Worm (Caenorhabditis elegans) whole organism, young adult: Measurements from ENCODE around the gene dpf-4.

Experiments used
- B0035.1 ChIP-seq: sonication (generic microtip); optimal IDR thresholded peaks from 2 replicates; lab custom pipeline; 2016; ENCODE audit warnings: missing genetic modification characterization, mild to moderate bottlenecking, missing compliant biosample characterization, missing genotype, missing genetic modification reagents
- C17E4.6 ChIP-seq: fragments of 200-800 bp; sonication (Bioruptor generic); IDR thresholded peaks from 2 replicates; pipeline ENCODE4 v1.3.6; 2022; ENCODE audit warnings: missing genetic modification reagents, missing genetic modification characterization, missing compliant biosample characterization
- F52B5.7 ChIP-seq: sonication (generic microtip); optimal IDR thresholded peaks from 2 replicates; lab custom pipeline; 2016; ENCODE audit warnings: mild to moderate bottlenecking, missing genetic modification characterization, missing compliant biosample characterization
- K11D2.4 ChIP-seq: fragments of 200-800 bp; sonication (Bioruptor generic); IDR thresholded peaks from 2 replicates; pipeline ENCODE4 v1.3.6; 2022; ENCODE audit warnings: missing genetic modification reagents, missing genetic modification characterization, missing compliant biosample characterization
- T07F8.4 ChIP-seq: sonication (generic microtip); optimal IDR thresholded peaks from 2 replicates; lab custom pipeline; 2016; ENCODE audit warnings: mild to moderate bottlenecking, missing genetic modification characterization, moderate library complexity, missing compliant biosample characterization
- Y56A3A.18 ChIP-seq: fragments of 200-800 bp; sonication (Bioruptor generic); IDR thresholded peaks from 2 replicates; pipeline ENCODE4 v1.3.6; 2022; ENCODE audit warnings: missing genetic modification reagents, missing genetic modification characterization, missing compliant biosample characterization
- Y95B8A.8 ChIP-seq: fragments of 200-800 bp; sonication (Bioruptor generic); IDR thresholded peaks from 2 replicates; pipeline ENCODE4 v1.3.6; 2022; ENCODE audit warnings: missing genetic modification reagents, missing genetic modification characterization, missing compliant biosample characterization
- ama-1 ChIP-seq, 3 experiments: fragments of 150-350 bp in 1 of 3; sonication (generic microtip) in 2 of 3; optimal IDR thresholded peaks; 2 replicates each; lab custom pipeline; 2014 to 2018; ENCODE audit warnings: missing biosample characterization in 2 of 3, missing genetic modification characterization in 2 of 3, missing genetic modification reagents in 2 of 3
- aptf-2 ChIP-seq: fragments of 200-800 bp; sonication (Bioruptor generic); conservative IDR thresholded peaks from 2 replicates; pipeline ENCODE4 v1.3.6; 2022; ENCODE audit warnings: missing genetic modification reagents, missing genetic modification characterization, missing compliant biosample characterization
- athp-1 ChIP-seq: sonication (generic microtip); optimal IDR thresholded peaks from 2 replicates; lab custom pipeline; 2017; ENCODE audit warnings: mild to moderate bottlenecking, missing genetic modification characterization, missing compliant biosample characterization
- attf-3 ChIP-seq: fragments of 200-800 bp; sonication (Bioruptor generic); conservative IDR thresholded peaks from 2 replicates; pipeline ENCODE4 v1.3.6; 2022; ENCODE audit warnings: missing genetic modification reagents, missing genetic modification characterization, missing compliant biosample characterization
- cebp-1 ChIP-seq, 2 experiments: fragments of 200-800 bp in 1 of 2; sonication (Bioruptor generic) in 1 of 2; sonication (generic microtip) in 1 of 2; IDR thresholded peaks in 1 of 2; optimal IDR thresholded peaks in 1 of 2; 2 replicates each; pipeline versions ENCODE4 v1.3.6 to Lab custom; 2017 to 2022; ENCODE audit warnings: missing compliant biosample characterization in 2 of 2, missing genetic modification characterization in 2 of 2, mild to moderate bottlenecking in 1 of 2, missing genetic modification reagents in 1 of 2, moderate library complexity in 1 of 2
- ceh-79 ChIP-seq: sonication (generic microtip); optimal IDR thresholded peaks from 2 replicates; lab custom pipeline; 2017; ENCODE audit warnings: mild to moderate bottlenecking, missing genetic modification characterization, missing compliant biosample characterization
- dpff-1 ChIP-seq: sonication (generic microtip); optimal IDR thresholded peaks from 2 replicates; lab custom pipeline; 2017; ENCODE audit warnings: mild to moderate bottlenecking, missing genetic modification characterization, missing compliant biosample characterization
- ekl-4 ChIP-seq: fragments of 200-800 bp; sonication (Bioruptor generic); IDR thresholded peaks from 2 replicates; pipeline ENCODE4 v1.3.6; 2022; ENCODE audit warnings: missing genetic modification reagents, missing genetic modification characterization, missing compliant biosample characterization
- him-1 ChIP-seq: sonication (generic microtip); optimal IDR thresholded peaks from 2 replicates; lab custom pipeline; 2016; ENCODE audit warnings: missing genotype, missing genetic modification reagents, missing genetic modification characterization, missing compliant biosample characterization
- hlh-12 ChIP-seq: sonication (generic microtip); optimal IDR thresholded peaks from 2 replicates; lab custom pipeline; 2016; ENCODE audit warnings: missing genetic modification characterization, missing compliant biosample characterization
- hmg-1.2 ChIP-seq: fragments of 200-800 bp; sonication (Bioruptor generic); IDR thresholded peaks from 2 replicates; pipeline ENCODE4 v1.3.6; 2022; ENCODE audit warnings: missing genetic modification reagents, missing genetic modification characterization, missing compliant biosample characterization
- hrde-1 ChIP-seq: sonication (generic microtip); optimal IDR thresholded peaks from 2 replicates; lab custom pipeline; 2016; ENCODE audit warnings: missing genetic modification characterization, mild to moderate bottlenecking, missing compliant biosample characterization, moderate library complexity, missing genotype, missing genetic modification reagents, borderline replicate concordance
- hsf-1 ChIP-seq: fragments of 200-800 bp; sonication (Bioruptor generic); IDR thresholded peaks from 2 replicates; pipeline ENCODE4 v1.3.6; 2022; ENCODE audit warnings: missing genetic modification reagents, missing genetic modification characterization, missing compliant biosample characterization
- let-607 ChIP-seq, 2 experiments: fragments of 200-800 bp in 1 of 2; sonication (Bioruptor generic) in 1 of 2; sonication (generic microtip) in 1 of 2; optimal IDR thresholded peaks; 2 replicates each; lab custom pipeline; 2016 to 2018; ENCODE audit warnings: mild to moderate bottlenecking in 2 of 2, missing compliant biosample characterization in 2 of 2, missing genetic modification characterization in 2 of 2, moderate library complexity in 2 of 2, missing genotype in 1 of 2
- lin-35 ChIP-seq, 3 experiments: fragments of 150-350 bp in 2 of 3; sonication (generic microtip) in 1 of 3; optimal IDR thresholded peaks; 2 replicates each; lab custom pipeline; 2014 to 2018; ENCODE audit warnings: missing biosample characterization in 3 of 3, missing genetic modification characterization in 3 of 3, missing genetic modification reagents in 3 of 3
- lin-40 ChIP-seq: sonication (generic microtip); optimal IDR thresholded peaks from 2 replicates; lab custom pipeline; 2016; ENCODE audit warnings: missing genetic modification characterization, mild to moderate bottlenecking, missing compliant biosample characterization, missing genotype, missing genetic modification reagents
- lin-54 ChIP-seq: fragments of 200-800 bp; sonication (Bioruptor generic); optimal IDR thresholded peaks from 2 replicates; lab custom pipeline; 2018; ENCODE audit warnings: mild to moderate bottlenecking, missing genetic modification characterization, missing compliant biosample characterization
- lsl-1 ChIP-seq: fragments of 200-800 bp; sonication (Bioruptor generic); optimal IDR thresholded peaks from 2 replicates; lab custom pipeline; 2018; ENCODE audit warnings: mild to moderate bottlenecking, missing genetic modification characterization, moderate library complexity, missing compliant biosample characterization
- madf-6 ChIP-seq: fragments of 200-800 bp; sonication (Bioruptor generic); IDR thresholded peaks from 2 replicates; pipeline ENCODE4 v1.3.6; 2022; ENCODE audit warnings: missing genetic modification reagents, missing genetic modification characterization, missing compliant biosample characterization
- mcd-1 ChIP-seq: fragments of 200-800 bp; sonication (Bioruptor generic); IDR thresholded peaks from 2 replicates; pipeline ENCODE4 v1.3.6; 2022; ENCODE audit warnings: missing genetic modification reagents, missing genetic modification characterization, missing compliant biosample characterization
- mes-4 ChIP-seq: sonication (generic microtip); optimal IDR thresholded peaks from 2 replicates; lab custom pipeline; 2016; ENCODE audit warnings: missing genotype, missing genetic modification characterization, missing compliant biosample characterization
- nhr-80 ChIP-seq: sonication (generic microtip); optimal IDR thresholded peaks from 2 replicates; lab custom pipeline; 2016; ENCODE audit warnings: missing genetic modification characterization, missing compliant biosample characterization
- pbrm-1 ChIP-seq: fragments of 200-800 bp; sonication (Bioruptor generic); IDR thresholded peaks from 2 replicates; pipeline ENCODE4 v1.3.6; 2022; ENCODE audit warnings: missing genetic modification reagents, missing genetic modification characterization, missing compliant biosample characterization
- rcor-1 ChIP-seq: fragments of 200-800 bp; sonication (Bioruptor generic); IDR thresholded peaks from 2 replicates; pipeline ENCODE4 v1.3.6; 2022; ENCODE audit warnings: missing genetic modification reagents, missing genetic modification characterization, missing compliant biosample characterization
- sdz-38 ChIP-seq: sonication (generic microtip); optimal IDR thresholded peaks from 2 replicates; lab custom pipeline; 2016; ENCODE audit warnings: missing genotype, missing genetic modification characterization, missing compliant biosample characterization
- somi-1 ChIP-seq: fragments of 200-800 bp; sonication (Bioruptor generic); optimal IDR thresholded peaks from 2 replicates; lab custom pipeline; 2018; ENCODE audit warnings: mild to moderate bottlenecking, missing genetic modification characterization, missing compliant biosample characterization
- sptf-2 ChIP-seq: fragments of 200-800 bp; sonication (Bioruptor generic); optimal IDR thresholded peaks from 2 replicates; lab custom pipeline; 2018; ENCODE audit warnings: mild to moderate bottlenecking, missing genetic modification characterization, missing compliant biosample characterization
- tbp1 ChIP-seq: fragments of 200-800 bp; sonication (Bioruptor generic); optimal IDR thresholded peaks from 2 replicates; lab custom pipeline; 2018; ENCODE audit warnings: mild to moderate bottlenecking, missing genetic modification characterization, missing compliant biosample characterization
- zfh-2 ChIP-seq: fragments of 200-800 bp; sonication (Bioruptor generic); conservative IDR thresholded peaks from 2 replicates; pipeline ENCODE4 v1.3.6; 2022; ENCODE audit warnings: missing genetic modification reagents, missing genetic modification characterization, missing compliant biosample characterization
- ztf-26 ChIP-seq: sonication (generic microtip); optimal IDR thresholded peaks from 2 replicates; lab custom pipeline; 2017; ENCODE audit warnings: missing genetic modification characterization, missing compliant biosample characterization

dpf-4 gene

ce11 chrIII:5876867-5877641 lies 17.9 kb downstream of the dpf-4 start:
- peak; percentile 2 for TF ChIP-seq ztf-26 (tag; lab: Kevin White, UChicago)
- peak; percentile 43 for TF ChIP-seq ama-1 (optimal IDR thresholded peaks at IDR 0.05; lab: Kevin White, UChicago)
- no peak for TF ChIP-seq ama-1 (GFP tag; optimal IDR thresholded peaks at IDR 0.05; lab: Kevin White, UChicago)
- TF ChIP-seq nhr-80 (tag; lab: Kevin White, UChicago), result peak; percentile 29
- TF ChIP-seq hmg-1.2, result 0 out of 2 replicates have a peak, but pooled peaks have one; percentile 7
- TF ChIP-seq hsf-1 (GFP tag; lab: Robert Waterston, UW), result 0 out of 2 replicates have a peak, but pooled peaks have one; percentile 20
- no peak for TF ChIP-seq ceh-79 (tag; lab: Kevin White, UChicago)
- peak; percentile 4 for TF ChIP-seq lin-54
- TF ChIP-seq let-607 (tag; optimal IDR thresholded peaks at IDR 0.05; lab: Kevin White, UChicago), result peak in 1 of 2 experiments; percentile 27
- TF ChIP-seq zfh-2, result no peak
- TF ChIP-seq cebp-1 (GFP tag; IDR thresholded peaks at IDR 0.05; lab: Robert Waterston, UW), result no peak
- TF ChIP-seq cebp-1 (tag; optimal IDR thresholded peaks at IDR 0.05; lab: Kevin White, UChicago), result peak; percentile 8

DNA sequence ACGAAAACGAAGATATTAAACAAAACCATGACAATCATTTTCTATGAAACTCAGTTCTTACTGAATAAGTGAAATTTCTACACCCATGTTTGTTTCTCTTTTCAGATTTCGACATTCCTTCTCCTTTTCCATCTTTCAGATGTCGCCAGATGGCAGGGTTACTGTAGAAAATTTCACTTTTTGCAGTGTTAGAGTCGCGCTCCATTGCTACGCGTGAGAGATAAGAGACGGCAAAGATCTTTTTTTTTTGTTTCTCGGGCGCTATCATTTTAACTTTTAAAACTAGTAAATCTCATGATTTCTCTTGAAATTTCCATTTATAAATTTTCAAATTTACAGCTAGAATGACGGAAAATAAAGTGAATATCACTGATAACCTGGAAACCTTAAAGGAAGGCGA lies 19.1 kb downstream of the dpf-4 start, which contains the start of the genes mig-21 and F01F1.2:
Gene mig-21 (minus strand): TSS at position 166 of the 400 bp plus-strand sequence.
Gene F01F1.2 (plus strand): TSS at position 340 of the 400 bp plus-strand sequence.
- TF ChIP-seq tbp1, result no peak
- peak; percentile 88; the same call in 1 of the 2 replicates for TF ChIP-seq hmg-1.2
- TF ChIP-seq lsl-1, result peak; percentile 25
- TF ChIP-seq cebp-1 (GFP tag; IDR thresholded peaks at IDR 0.05; lab: Robert Waterston, UW), result no peak
- TF ChIP-seq cebp-1 (tag; optimal IDR thresholded peaks at IDR 0.05; lab: Kevin White, UChicago), result peak; percentile 29
- TF ChIP-seq, all 124 proteins: peak for 3

DNA sequence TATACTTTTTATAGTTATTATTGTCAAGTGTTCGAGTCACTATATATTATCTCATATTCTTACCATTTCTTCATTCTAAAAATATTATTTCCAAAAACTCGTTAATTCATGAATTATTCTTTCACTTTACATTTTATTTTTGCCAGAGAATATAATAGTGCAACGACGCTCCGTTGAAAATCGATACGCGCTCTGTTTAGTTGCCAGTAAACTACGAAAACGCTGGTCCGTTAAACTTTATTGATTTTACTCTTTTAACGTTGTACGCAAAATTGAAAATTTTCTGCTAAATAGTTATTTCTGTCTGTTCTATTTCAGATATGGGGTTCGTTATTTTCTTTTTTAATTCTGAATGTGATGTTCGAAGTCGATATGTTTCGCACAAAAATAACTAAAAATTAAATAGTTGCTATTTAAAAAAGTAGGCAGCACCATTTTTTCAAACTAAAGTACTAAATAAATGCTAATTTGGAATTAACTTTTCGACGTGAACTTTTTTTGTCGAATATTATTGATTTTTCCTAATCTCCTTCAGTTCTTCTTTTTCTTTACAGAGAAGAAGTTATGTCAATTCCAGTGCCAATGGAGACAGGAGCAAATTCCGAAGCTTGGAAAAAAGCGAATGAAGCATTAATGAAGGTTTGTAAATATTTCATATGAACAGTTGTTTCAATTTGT lies 20.3 kb downstream of the dpf-4 start, which contains the start of gene hpo-10:
Gene hpo-10 (plus strand): TSS at position 199 of the 678 bp plus-strand sequence.
- TF ChIP-seq lin-40, result peak; percentile 3
- TF ChIP-seq attf-3, result peak; percentile 83
- no peak for TF ChIP-seq Y56A3A.18 (GFP tag; lab: Robert Waterston, UW)
- TF ChIP-seq hsf-1 (GFP tag; lab: Robert Waterston, UW), result 0 out of 2 replicates have a peak, but pooled peaks have one; percentile 38
- TF ChIP-seq let-607 (tag; optimal IDR thresholded peaks at IDR 0.05; lab: Kevin White, UChicago), result peak in 1 of 2 experiments; percentile 5
- TF ChIP-seq mcd-1 (GFP tag; lab: Robert Waterston, UW), result peak; percentile 21; the same call in 1 of the 2 replicates
- TF ChIP-seq somi-1 (GFP tag; lab: Kevin White, UChicago), result no peak
- TF ChIP-seq hlh-12 (tag; lab: Kevin White, UChicago), result no peak
- peak; percentile 36; the same call in 1 of the 2 replicates for TF ChIP-seq madf-6
- peak; percentile 31 for TF ChIP-seq dpff-1 (tag; lab: Kevin White, UChicago)
- TF ChIP-seq B0035.1, result no peak
- TF ChIP-seq lin-35 (GFP tag; optimal IDR thresholded peaks at IDR 0.05; lab: Kevin White, UChicago), result peak in 1 of 3 experiments; percentile 15

DNA sequence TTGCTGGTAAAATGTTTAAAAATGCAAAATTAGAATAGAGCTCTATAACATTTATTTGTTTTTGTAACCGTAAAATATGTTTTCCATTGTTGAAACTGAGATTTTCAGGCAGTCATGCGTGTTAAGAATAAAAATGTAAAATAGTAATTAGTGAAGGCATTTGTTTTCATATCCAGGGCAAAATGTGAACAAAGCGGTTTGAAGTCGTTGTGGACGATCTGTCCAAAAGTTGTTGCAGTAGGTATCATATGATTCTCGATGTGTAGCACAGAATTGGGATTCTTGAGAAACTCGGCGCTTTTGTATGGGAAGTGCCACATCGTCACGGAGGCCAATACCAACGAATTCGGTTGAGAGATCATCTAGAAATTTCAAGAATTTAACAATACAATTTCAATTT lies 23.2 kb downstream of the dpf-4 start:
- TF ChIP-seq Y95B8A.8 (no peak), K11D2.4 (GFP tag; lab: Robert Waterston, UW) (no peak), hsf-1 (GFP tag; lab: Robert Waterston, UW) (0 out of 2 replicates have a peak, but pooled peaks have one; percentile 50), nhr-80 (tag; lab: Kevin White, UChicago) (no peak), pbrm-1 (GFP tag; lab: Robert Waterston, UW) (0 out of 2 replicates have a peak, but pooled peaks have one; percentile 34), him-1 (tag; lab: Kevin White, UChicago) (peak; percentile 25), T07F8.4 (tag; lab: Kevin White, UChicago) (no peak), sptf-2 (GFP tag; lab: Kevin White, UChicago) (no peak), athp-1 (tag; lab: Kevin White, UChicago) (peak; percentile 39), hrde-1 (tag; lab: Kevin White, UChicago) (peak; percentile 30), lin-40 (no peak), sdz-38 (no peak), F52B5.7 (tag; lab: Kevin White, UChicago) (peak; percentile 14), rcor-1 (no peak), tbp1 (no peak), mes-4 (no peak), ceh-79 (tag; lab: Kevin White, UChicago) (no peak), C17E4.6 (GFP tag; lab: Robert Waterston, UW) (no peak), ekl-4 (0 out of 2 replicates have a peak, but pooled peaks have one; percentile 28), madf-6 (peak; percentile 57; the same call in 1 of the 2 replicates), aptf-2 (no peak), ama-1 (optimal IDR thresholded peaks at IDR 0.05; lab: Kevin White, UChicago) (no peak), ama-1 (GFP tag; optimal IDR thresholded peaks at IDR 0.05; lab: Kevin White, UChicago) (no peak)
